Worm (Caenorhabditis elegans) whole organism, L3 larva: ENCODE measurements around the gene C18H7.11.

Experiments
- aly-2 ChIP-seq: fragments of 150-350 bp; optimal IDR thresholded peaks from 2 replicates; lab custom pipeline; 2014; ENCODE audit warnings: missing biosample characterization, missing genetic modification characterization
- ceh-82 ChIP-seq: fragments of 150-350 bp; optimal IDR thresholded peaks from 2 replicates; lab custom pipeline; 2014; ENCODE audit warnings: missing biosample characterization, missing genetic modification characterization
- fos-1 ChIP-seq: fragments of 150-350 bp; optimal IDR thresholded peaks from 2 replicates; lab custom pipeline; 2014; ENCODE audit warnings: missing biosample characterization, missing genetic modification characterization
- nhr-77 ChIP-seq: fragments of 150-350 bp; optimal IDR thresholded peaks from 2 replicates; lab custom pipeline; 2014; ENCODE audit warnings: missing biosample characterization, missing genetic modification characterization
- ztf-11 ChIP-seq: fragments of 150-350 bp; optimal IDR thresholded peaks from 2 replicates; lab custom pipeline; 2014; ENCODE audit warnings: missing biosample characterization, missing genetic modification characterization

DNA sequence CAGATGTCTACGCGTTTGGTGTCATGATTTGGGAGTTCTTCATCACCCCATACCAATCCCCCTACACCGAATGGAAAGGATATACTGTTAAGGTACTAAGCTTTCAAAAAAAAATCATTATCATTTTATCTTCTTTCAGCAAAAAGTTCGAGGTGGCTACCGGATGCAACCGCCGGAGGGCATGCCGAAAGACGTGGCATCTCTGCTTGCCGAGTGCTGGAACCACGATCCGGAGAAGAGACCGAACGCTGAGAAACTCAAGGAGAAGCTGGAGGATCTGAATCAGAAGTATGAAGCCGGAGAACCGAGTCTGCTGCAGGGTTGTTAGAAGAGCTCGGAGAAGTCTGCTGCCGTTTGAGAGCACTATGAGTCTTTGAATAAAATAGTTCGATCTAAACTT lies 1.9 kb upstream of the C18H7.11 start:
- TF ChIP-seq nhr-77 (tag; lab: Kevin White, UChicago) (no peak), ceh-82 (tag; lab: Kevin White, UChicago) (no peak), ztf-11 (tag; lab: Kevin White, UChicago) (no peak), aly-2 (tag; lab: Kevin White, UChicago) (no peak), fos-1 (tag; lab: Kevin White, UChicago) (no peak)
